Worm (Caenorhabditis elegans) whole organism, L4 larva: Measurements from ENCODE around the gene F23F12.3.

ENCODE experiments used
- F10B5.3 ChIP-seq: sonication (generic microtip); optimal IDR thresholded peaks from 2 replicates; lab custom pipeline; 2016; ENCODE audit warnings: mild to moderate bottlenecking, missing genetic modification characterization, missing compliant biosample characterization
- F26F4.8 ChIP-seq: fragments of 200-800 bp; sonication (Bioruptor generic); conservative IDR thresholded peaks from 2 replicates; pipeline ENCODE4 v1.3.6; 2022; ENCODE audit warnings: missing genetic modification characterization, missing compliant biosample characterization
- F37D6.2 ChIP-seq: sonication (generic microtip); optimal IDR thresholded peaks from 2 replicates; lab custom pipeline; 2016; ENCODE audit warnings: mild to moderate bottlenecking, missing genetic modification characterization, missing compliant biosample characterization
- F44E2.7 ChIP-seq: fragments of 200-800 bp; sonication (Bioruptor generic); IDR thresholded peaks from 2 replicates; pipeline ENCODE4 v2.1.2; 2022; ENCODE audit warnings: missing genetic modification characterization, missing compliant biosample characterization
- Y105C5A.15 ChIP-seq: fragments of 200-800 bp; sonication (Bioruptor generic); IDR thresholded peaks from 2 replicates; pipeline ENCODE4 v1.3.6; 2022; ENCODE audit warnings: missing genetic modification characterization, missing compliant biosample characterization
- Y48G9A.11 ChIP-seq: fragments of 200-800 bp; sonication (Bioruptor generic); IDR thresholded peaks from 2 replicates; pipeline ENCODE4 v1.3.6; 2022; ENCODE audit warnings: missing genetic modification reagents, missing genetic modification characterization, missing compliant biosample characterization
- Y5F2A.4 ChIP-seq: fragments of 200-800 bp; sonication (Bioruptor generic); optimal IDR thresholded peaks from 2 replicates; lab custom pipeline; 2018; ENCODE audit warnings: mild to moderate bottlenecking, missing genetic modification characterization, missing compliant biosample characterization
- Y75B8A.6 ChIP-seq: fragments of 200-800 bp; sonication (Bioruptor generic); IDR thresholded peaks from 2 replicates; pipeline ENCODE4 v1.3.6; 2022; ENCODE audit warnings: missing genetic modification reagents, missing genetic modification characterization, missing compliant biosample characterization
- aha-1 ChIP-seq: fragments of 150-350 bp; peaks from one replicate; lab custom pipeline; 2014; ENCODE audit warnings: missing biosample characterization, missing genetic modification characterization
- attf-4 ChIP-seq: sonication (generic microtip); optimal IDR thresholded peaks from 3 replicates; lab custom pipeline; 2017; ENCODE audit warnings: missing biosample characterization, missing genetic modification characterization
- ceh-28 ChIP-seq: fragments of 150-350 bp; optimal IDR thresholded peaks from 2 replicates; lab custom pipeline; 2014; ENCODE audit warnings: missing biosample characterization, missing genetic modification reagents, missing genetic modification characterization
- ces-1 ChIP-seq: fragments of 150-350 bp; sonication (generic microtip); optimal IDR thresholded peaks from 4 replicates; lab custom pipeline; 2014; ENCODE audit warnings: missing biosample characterization, missing genetic modification reagents, missing genetic modification characterization
- daf-12 ChIP-seq: fragments of 150-350 bp; optimal IDR thresholded peaks from 2 replicates; lab custom pipeline; 2014; ENCODE audit warnings: missing biosample characterization, missing genetic modification reagents, missing genetic modification characterization
- dmd-8 ChIP-seq: fragments of 200-800 bp; sonication (Bioruptor generic); IDR thresholded peaks from 2 replicates; pipeline ENCODE4 v1.3.6; 2022; ENCODE audit warnings: missing genetic modification characterization, missing compliant biosample characterization
- duxl-1 ChIP-seq: sonication (generic microtip); optimal IDR thresholded peaks from 2 replicates; lab custom pipeline; 2016; ENCODE audit warnings: mild to moderate bottlenecking, missing genetic modification characterization, moderate library complexity, missing compliant biosample characterization; ENCODE audit not compliant: poor library complexity
- egl-27 ChIP-seq: sonication (generic microtip); optimal IDR thresholded peaks from 3 replicates; lab custom pipeline; 2017; ENCODE audit warnings: missing biosample characterization, missing genetic modification reagents, missing genetic modification characterization
- egl-43 ChIP-seq: fragments of 200-800 bp; sonication (Bioruptor generic); IDR thresholded peaks from 2 replicates; pipeline ENCODE4 v1.3.6; 2022; ENCODE audit warnings: missing genetic modification reagents, missing genetic modification characterization, missing compliant biosample characterization
- fos-1 ChIP-seq: fragments of 150-350 bp; optimal IDR thresholded peaks from 2 replicates; lab custom pipeline; 2014; ENCODE audit warnings: missing biosample characterization, missing genetic modification characterization
- gei-8 ChIP-seq: fragments of 200-800 bp; sonication (Bioruptor generic); optimal IDR thresholded peaks from 2 replicates; lab custom pipeline; 2018; ENCODE audit warnings: mild to moderate bottlenecking, missing genetic modification characterization, missing compliant biosample characterization
- hlh-11 ChIP-seq: fragments of 200-800 bp; sonication (Bioruptor generic); optimal IDR thresholded peaks from 2 replicates; lab custom pipeline; 2018; ENCODE audit warnings: mild to moderate bottlenecking, missing genetic modification characterization, missing compliant biosample characterization
- hlh-30 ChIP-seq: sonication (generic microtip); optimal IDR thresholded peaks from 2 replicates; lab custom pipeline; 2017; ENCODE audit warnings: antibody characterized with exemption, mild to moderate bottlenecking, missing genetic modification characterization, missing compliant biosample characterization; ENCODE audit not compliant: insufficient read depth
- jun-1 ChIP-seq: fragments of 150-350 bp; optimal IDR thresholded peaks from 2 replicates; lab custom pipeline; 2014; ENCODE audit warnings: missing biosample characterization, missing genetic modification reagents, missing genetic modification characterization
- lin-1 ChIP-seq: fragments of 200-800 bp; sonication (Bioruptor generic); IDR thresholded peaks from 2 replicates; pipeline ENCODE4 v1.3.6; 2022; ENCODE audit warnings: missing genetic modification reagents, missing genetic modification characterization, missing compliant biosample characterization
- lin-13 ChIP-seq: fragments of 150-350 bp; optimal IDR thresholded peaks from 2 replicates; lab custom pipeline; 2014; ENCODE audit warnings: missing biosample characterization, missing genetic modification reagents, missing genetic modification characterization
- lin-15B ChIP-seq: fragments of 150-350 bp; sonication (generic microtip); optimal IDR thresholded peaks from 3 replicates; lab custom pipeline; 2014; ENCODE audit warnings: missing biosample characterization, missing genetic modification characterization
- lin-38 ChIP-seq: fragments of 200-800 bp; sonication (Bioruptor generic); IDR thresholded peaks from 2 replicates; pipeline ENCODE4 v1.3.6; 2022; ENCODE audit warnings: missing genetic modification reagents, missing genetic modification characterization, missing compliant biosample characterization
- lin-39 ChIP-seq: fragments of 150-350 bp; optimal IDR thresholded peaks from 2 replicates; lab custom pipeline; 2014; ENCODE audit warnings: missing biosample characterization, missing genetic modification reagents, missing genetic modification characterization
- lsy-2 ChIP-seq, 2 experiments: fragments of 150-350 bp in 1 of 2; sonication (generic microtip) in 1 of 2; optimal IDR thresholded peaks; 2 replicates each; lab custom pipeline; 2014 to 2017; ENCODE audit warnings: missing biosample characterization in 2 of 2, missing genetic modification characterization in 2 of 2
- mes-2 ChIP-seq: sonication (generic microtip); optimal IDR thresholded peaks from 2 replicates; lab custom pipeline; 2016; ENCODE audit warnings: missing genotype, mild to moderate bottlenecking, missing genetic modification characterization, missing compliant biosample characterization; ENCODE audit not compliant: poor library complexity, severe bottlenecking
- nhr-102 ChIP-seq: sonication (generic microtip); optimal IDR thresholded peaks from 2 replicates; lab custom pipeline; 2016; ENCODE audit warnings: mild to moderate bottlenecking, missing genetic modification characterization, moderate library complexity, missing compliant biosample characterization
- nhr-11 ChIP-seq: fragments of 150-350 bp; optimal IDR thresholded peaks from 2 replicates; lab custom pipeline; 2014; ENCODE audit warnings: missing biosample characterization, missing genetic modification characterization
- nhr-111 ChIP-seq: fragments of 200-800 bp; sonication (Bioruptor generic); optimal IDR thresholded peaks from 2 replicates; lab custom pipeline; 2018; ENCODE audit warnings: mild to moderate bottlenecking, missing genetic modification characterization, missing compliant biosample characterization
- nhr-237 ChIP-seq: sonication (generic microtip); optimal IDR thresholded peaks from 2 replicates; lab custom pipeline; 2017; ENCODE audit warnings: missing biosample characterization, missing genetic modification characterization
- nhr-25 ChIP-seq: sonication (generic microtip); optimal IDR thresholded peaks from 2 replicates; lab custom pipeline; 2017; ENCODE audit warnings: missing genetic modification characterization, mild to moderate bottlenecking, missing compliant biosample characterization, antibody characterized with exemption, moderate library complexity, borderline replicate concordance; ENCODE audit not compliant: insufficient read depth
- nhr-28 ChIP-seq: fragments of 150-350 bp; optimal IDR thresholded peaks from 2 replicates; lab custom pipeline; 2014; ENCODE audit warnings: missing biosample characterization, missing genetic modification characterization
- nhr-42 ChIP-seq: fragments of 200-800 bp; sonication (Bioruptor generic); IDR thresholded peaks from 2 replicates; pipeline ENCODE4 v1.3.6; 2022; ENCODE audit warnings: missing genetic modification characterization, missing compliant biosample characterization
- nhr-6 ChIP-seq: fragments of 150-350 bp; optimal IDR thresholded peaks from 2 replicates; lab custom pipeline; 2014; ENCODE audit warnings: missing biosample characterization, missing genetic modification characterization
- pha-4 ChIP-seq, 2 experiments: fragments of 150-350 bp in 1 of 2; fragments of 200-800 bp in 1 of 2; sonication (Bioruptor generic) in 1 of 2; IDR thresholded peaks in 1 of 2; optimal IDR thresholded peaks in 1 of 2; 2 replicates each; pipeline versions ENCODE4 v1.3.6 to Lab custom; 2014 to 2022; ENCODE audit warnings: missing genetic modification characterization in 2 of 2, missing genetic modification reagents in 2 of 2, missing biosample characterization in 1 of 2, missing compliant biosample characterization in 1 of 2
- pqm-1 ChIP-seq: sonication (generic microtip); optimal IDR thresholded peaks from 2 replicates; lab custom pipeline; 2017; ENCODE audit warnings: missing biosample characterization, missing genetic modification characterization
- rbr-2 ChIP-seq: sonication (generic microtip); optimal IDR thresholded peaks from 2 replicates; lab custom pipeline; 2016; ENCODE audit warnings: missing genotype, missing genetic modification characterization, missing compliant biosample characterization
- set-16 ChIP-seq: fragments of 200-800 bp; sonication (Bioruptor generic); IDR thresholded peaks from 2 replicates; pipeline ENCODE4 v1.3.6; 2022; ENCODE audit warnings: missing genetic modification reagents, missing genetic modification characterization, missing compliant biosample characterization
- snpc-4 ChIP-seq: fragments of 150-350 bp; optimal IDR thresholded peaks from 2 replicates; lab custom pipeline; 2014; ENCODE audit warnings: missing biosample characterization, missing genetic modification characterization
- spr-1 ChIP-seq: sonication (generic microtip); optimal IDR thresholded peaks from 2 replicates; lab custom pipeline; 2016; ENCODE audit warnings: mild to moderate bottlenecking, missing genetic modification characterization, missing compliant biosample characterization
- zfp-2 ChIP-seq: sonication (generic microtip); optimal IDR thresholded peaks from 2 replicates; lab custom pipeline; 2016; ENCODE audit warnings: mild to moderate bottlenecking, missing genetic modification characterization, missing compliant biosample characterization
- zip-11 ChIP-seq: fragments of 200-800 bp; sonication (Bioruptor generic); IDR thresholded peaks from 2 replicates; pipeline ENCODE4 v1.3.6; 2022; ENCODE audit warnings: missing genetic modification characterization, missing compliant biosample characterization
- zip-2 ChIP-seq: fragments of 150-350 bp; optimal IDR thresholded peaks from 2 replicates; lab custom pipeline; 2014; ENCODE audit warnings: missing biosample characterization, missing genetic modification characterization

The F23F12.3 gene

DNA sequence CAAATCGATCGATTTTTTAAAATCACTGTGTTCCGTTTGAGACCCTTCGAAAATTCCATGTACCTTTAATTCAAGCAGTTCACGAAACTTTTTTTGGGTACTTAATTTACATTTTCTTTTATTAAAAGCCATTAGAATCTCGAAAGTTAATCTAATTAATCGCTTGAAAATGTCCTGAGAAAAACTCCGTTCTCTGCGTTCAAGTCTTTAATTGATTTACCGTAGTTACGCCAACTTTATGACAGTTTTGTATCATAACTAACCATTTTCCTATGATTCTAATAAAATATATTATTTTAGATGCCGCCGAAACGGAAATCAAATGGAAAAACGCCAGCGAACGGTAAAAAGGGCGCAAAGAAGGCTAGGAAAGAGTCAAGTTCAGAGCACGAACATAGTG, 46.1 kb upstream of the F23F12.3 start, which contains the start of gene jhdm-1:
TSS of gene jhdm-1 (plus strand) at position 301 of the 400 bp plus-strand sequence.
- TF ChIP-seq set-16 = no peak
- no peak for TF ChIP-seq Y75B8A.6 (GFP tag; lab: Robert Waterston, UW)
- TF ChIP-seq jun-1 (tag; lab: Kevin White, UChicago) = no peak
- TF ChIP-seq Y105C5A.15 (GFP tag; lab: Robert Waterston, UW) = no peak
- TF ChIP-seq daf-12 (tag; lab: Kevin White, UChicago) = no peak
- no peak for TF ChIP-seq lin-13 (GFP tag; lab: Kevin White, UChicago)
- TF ChIP-seq ceh-28 (tag; lab: Kevin White, UChicago) = no peak
- TF ChIP-seq pha-4 (GFP tag; IDR thresholded peaks at IDR 0.05; lab: Robert Waterston, UW) = no peak
- TF ChIP-seq pha-4 (tag; optimal IDR thresholded peaks at IDR 0.05; lab: Kevin White, UChicago) = no peak
- TF ChIP-seq ces-1 (GFP tag; lab: Kevin White, UChicago) = no peak
- no peak for TF ChIP-seq egl-27 (tag; lab: Kevin White, UChicago)
- TF ChIP-seq lin-38 (GFP tag; lab: Robert Waterston, UW) = no peak
- TF ChIP-seq hlh-11 (tag; lab: Kevin White, UChicago) = no peak
- no peak for TF ChIP-seq pqm-1 (tag; lab: Kevin White, UChicago)
- TF ChIP-seq, all 104 proteins: peak for 0

DNA sequence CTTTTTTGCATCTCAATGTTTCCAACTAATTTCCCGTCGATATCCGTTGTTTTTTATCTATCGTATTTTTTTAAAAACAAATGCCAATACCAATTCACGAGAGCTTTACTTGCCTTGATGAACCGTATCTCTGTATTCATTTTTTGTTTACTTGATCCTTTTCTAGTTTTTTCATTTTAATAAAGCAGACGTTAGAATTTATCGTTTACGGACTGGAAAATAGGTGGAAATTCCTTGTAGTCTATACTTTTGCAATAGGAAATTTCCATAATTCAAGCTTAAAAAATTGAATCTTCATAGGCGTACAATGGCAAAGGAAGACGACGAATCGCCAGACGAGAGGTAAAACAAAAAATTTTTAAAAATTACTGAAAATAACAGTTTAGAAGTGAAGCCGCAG, 40.5 kb upstream of the F23F12.3 start, which contains the start of gene algn-1:
TSS of gene algn-1 (plus strand) at position 301 of the 400 bp plus-strand sequence.
- TF ChIP-seq aha-1 (tag; lab: Kevin White, UChicago) (peak; percentile 49), Y105C5A.15 (GFP tag; lab: Robert Waterston, UW) (0 out of 2 replicates have a peak, but pooled peaks have one; percentile 18), egl-43 (GFP tag; lab: Robert Waterston, UW) (no peak)

DNA sequence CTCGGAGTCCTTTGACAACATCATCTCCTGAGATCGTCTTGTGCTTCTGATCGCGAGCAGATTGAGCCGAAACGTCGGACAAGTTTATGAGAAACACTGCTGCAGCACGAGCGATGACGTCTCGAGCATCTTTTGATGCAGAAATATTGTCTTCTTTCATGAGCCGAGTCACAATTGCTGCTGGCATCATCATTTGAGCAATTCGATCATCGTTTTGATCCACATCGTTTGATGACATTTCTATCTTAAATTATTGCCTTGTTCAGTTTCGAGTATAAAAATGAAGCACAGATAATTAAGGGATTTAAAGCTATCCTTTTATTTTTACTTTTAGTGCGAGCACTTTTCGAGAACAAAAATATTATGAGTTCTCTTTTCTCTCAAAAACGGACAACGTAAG, 37.7 kb upstream of the F23F12.3 start, which contains the start of gene T26A5.8:
TSS of gene T26A5.8 (minus strand) at position 247 of the 400 bp plus-strand sequence.
- TF ChIP-seq ceh-28 (tag; lab: Kevin White, UChicago) (no peak), jun-1 (tag; lab: Kevin White, UChicago) (no peak), nhr-25 (tag; lab: Kevin White, UChicago) (no peak), egl-43 (GFP tag; lab: Robert Waterston, UW) (no peak), zip-11 (GFP tag; lab: Robert Waterston, UW) (no peak), nhr-111 (GFP tag; lab: Kevin White, UChicago) (no peak), aha-1 (tag; lab: Kevin White, UChicago) (peak; percentile 95), gei-8 (GFP tag; lab: Kevin White, UChicago) (no peak), F10B5.3 (no peak), nhr-102 (peak; percentile 61), spr-1 (tag; lab: Kevin White, UChicago) (peak; percentile 20), nhr-42 (no peak), lin-1 (GFP tag; lab: Robert Waterston, UW) (0 out of 2 replicates have a peak, but pooled peaks have one; percentile 7), fos-1 (no peak), Y5F2A.4 (peak; percentile 14), dmd-8 (0 out of 2 replicates have a peak, but pooled peaks have one; percentile 26), set-16 (no peak), Y75B8A.6 (GFP tag; lab: Robert Waterston, UW) (peak; percentile 72; the same call in 1 of the 2 replicates), Y48G9A.11 (peak; percentile 62), mes-2 (tag; lab: Kevin White, UChicago) (peak; percentile 19), lin-39 (tag; lab: Kevin White, UChicago) (no peak), snpc-4 (no peak), F37D6.2 (tag; lab: Kevin White, UChicago) (no peak), hlh-30 (tag; lab: Kevin White, UChicago) (no peak), nhr-6 (tag; lab: Kevin White, UChicago) (no peak), duxl-1 (tag; lab: Kevin White, UChicago) (peak; percentile 60), nhr-237 (no peak), lin-15B (tag; lab: Kevin White, UChicago) (no peak), rbr-2 (tag; lab: Kevin White, UChicago) (no peak), lsy-2 (tag; optimal IDR thresholded peaks at IDR 0.05; lab: Kevin White, UChicago) (peak in 1 of 2 experiments; percentile 53), zip-2 (tag; lab: Kevin White, UChicago) (no peak), F44E2.7 (GFP tag; lab: Robert Waterston, UW) (0 out of 2 replicates have a peak, but pooled peaks have one; percentile 2), zfp-2 (tag; lab: Kevin White, UChicago) (no peak), attf-4 (tag; lab: Kevin White, UChicago) (no peak), F26F4.8 (GFP tag; lab: Robert Waterston, UW) (no peak), nhr-11 (no peak), nhr-28 (tag; lab: Kevin White, UChicago) (no peak)
